Worm (Caenorhabditis elegans): ENCODE measurements around the gene F41E7.6.

- TF ChIP-seq ztf-23 (GFP tag; IDR thresholded peaks at IDR 0.05), result no peak
- no peak for TF ChIP-seq ztf-29 (GFP tag; IDR thresholded peaks at IDR 0.05)
- no peak for TF ChIP-seq klf-2 (GFP tag; conservative IDR thresholded peaks at IDR 0.05)
- no peak for TF ChIP-seq med-1 (GFP tag; optimal IDR thresholded peaks at IDR 0.05; ENCODE audit: insufficient read depth)
- TF ChIP-seq tab-1 (GFP tag; IDR thresholded peaks at IDR 0.05), result no peak
- no peak for TF ChIP-seq flt-1 (GFP tag; IDR thresholded peaks at IDR 0.05)
- TF ChIP-seq T22C8.4 (GFP tag; IDR thresholded peaks at IDR 0.05), result no peak
- TF ChIP-seq ref-1 (GFP tag; conservative IDR thresholded peaks at IDR 0.05), result no peak
- no peak for TF ChIP-seq cog-1 (tag; optimal IDR thresholded peaks at IDR 0.05)
These were observed 9.4 kb upstream of the F41E7.6 start for ce11 chrX:10319653-10320052.

Measured in whole organism, midembryonic.